Worm (Caenorhabditis elegans) whole organism, young adult: ENCODE data around the gene F07C6.4.

ENCODE experiments used
- ama-1 ChIP-seq, 3 experiments: fragments of 150-350 bp in 1 of 3; sonication (generic microtip) in 2 of 3; optimal IDR thresholded peaks; 2 replicates each; lab custom pipeline; 2014 to 2018; ENCODE audit warnings: missing biosample characterization in 2 of 3, missing genetic modification characterization in 2 of 3, missing genetic modification reagents in 2 of 3
- dpl-1 ChIP-seq: fragments of 150-350 bp; optimal IDR thresholded peaks from 2 replicates; lab custom pipeline; 2014; ENCODE audit warnings: missing biosample characterization, missing genetic modification reagents, missing genetic modification characterization
- hmg-20 ChIP-seq: fragments of 200-800 bp; sonication (Bioruptor generic); IDR thresholded peaks from 2 replicates; pipeline ENCODE4 v1.3.6; 2022; ENCODE audit warnings: missing genetic modification reagents, missing genetic modification characterization, missing compliant biosample characterization
- lin-35 ChIP-seq, 3 experiments: fragments of 150-350 bp in 2 of 3; sonication (generic microtip) in 1 of 3; optimal IDR thresholded peaks; 2 replicates each; lab custom pipeline; 2014 to 2018; ENCODE audit warnings: missing biosample characterization in 3 of 3, missing genetic modification characterization in 3 of 3, missing genetic modification reagents in 3 of 3
- snpc-4 ChIP-seq, 5 experiments: fragments of 150-350 bp in 1 of 5; sonication (generic microtip) in 4 of 5; optimal IDR thresholded peaks; 2 replicates each; lab custom pipeline; 2014 to 2018; ENCODE audit warnings: missing genetic modification characterization in 5 of 5, missing biosample characterization in 3 of 5, antibody characterized with exemption in 2 of 5, mild to moderate bottlenecking in 2 of 5, missing compliant biosample characterization in 2 of 5, missing genotype in 2 of 5, moderate library complexity in 2 of 5, missing genetic modification reagents in 1 of 5
- ztf-28 ChIP-seq: fragments of 200-800 bp; sonication (Bioruptor generic); IDR thresholded peaks from 2 replicates; pipeline ENCODE4 v1.3.6; 2022; ENCODE audit warnings: missing genetic modification reagents, missing genetic modification characterization, missing compliant biosample characterization

DNA sequence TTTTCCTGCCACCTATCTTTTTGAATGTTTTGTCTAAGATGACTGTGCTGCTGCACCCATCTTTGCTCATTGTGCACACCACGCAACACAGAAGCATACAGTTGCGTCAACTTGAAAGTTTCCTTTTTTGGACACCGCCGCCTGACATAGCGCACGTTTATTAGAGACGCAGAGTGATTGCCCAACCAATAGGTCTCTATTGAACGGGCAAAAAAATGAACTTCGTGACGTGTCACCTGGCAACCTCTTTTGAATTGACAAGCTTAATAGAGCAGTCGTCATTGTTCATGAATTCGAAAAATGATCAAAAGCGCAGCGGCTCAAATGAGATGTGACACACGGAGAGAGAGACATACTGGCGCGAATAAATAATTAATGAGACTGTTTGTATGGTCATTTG lies 5.8 kb downstream of the F07C6.4 start:
- no peak for TF ChIP-seq hmg-20 (GFP tag; lab: Robert Waterston, UW)
- no peak for TF ChIP-seq snpc-4 (GFP tag; optimal IDR thresholded peaks at IDR 0.05; lab: Kevin White, UChicago)
- TF ChIP-seq snpc-4 (tag; optimal IDR thresholded peaks at IDR 0.05; lab: Kevin White, UChicago): no peak
- TF ChIP-seq lin-35 (GFP tag; optimal IDR thresholded peaks at IDR 0.05; lab: Kevin White, UChicago): no peak
- TF ChIP-seq ztf-28 (GFP tag; lab: Robert Waterston, UW): no peak
- TF ChIP-seq ama-1 (optimal IDR thresholded peaks at IDR 0.05; lab: Kevin White, UChicago): no peak
- no peak for TF ChIP-seq ama-1 (GFP tag; optimal IDR thresholded peaks at IDR 0.05; lab: Kevin White, UChicago)
- TF ChIP-seq dpl-1: no peak
